Worm (Caenorhabditis elegans) whole organism, mixed stage, embryonic: Measurements from ENCODE around the gene memi-1.

Source experiments
- blmp-1 ChIP-seq: fragments of 150-350 bp; optimal IDR thresholded peaks from 2 replicates; lab custom pipeline; 2014; ENCODE audit warnings: missing biosample characterization, missing genetic modification characterization
- ceh-83 ChIP-seq: fragments of 200-800 bp; sonication (Bioruptor generic); optimal IDR thresholded peaks from 2 replicates; lab custom pipeline; 2018; ENCODE audit warnings: mild to moderate bottlenecking, missing genetic modification characterization, missing compliant biosample characterization
- ces-1 ChIP-seq: fragments of 150-350 bp; optimal IDR thresholded peaks from 2 replicates; lab custom pipeline; 2014; ENCODE audit warnings: missing biosample characterization, missing genetic modification reagents, missing genetic modification characterization
- cnd-1 ChIP-seq: fragments of 200-800 bp; sonication (Bioruptor generic); optimal IDR thresholded peaks from 2 replicates; lab custom pipeline; 2018; ENCODE audit warnings: mild to moderate bottlenecking, missing genetic modification characterization, missing compliant biosample characterization
- elt-1 ChIP-seq: sonication (generic microtip); optimal IDR thresholded peaks from 2 replicates; lab custom pipeline; 2017; ENCODE audit warnings: missing genetic modification characterization, mild to moderate bottlenecking, missing compliant biosample characterization, antibody characterized with exemption, moderate library complexity, borderline replicate concordance; ENCODE audit not compliant: insufficient read depth
- lin-13 ChIP-seq: fragments of 150-350 bp; optimal IDR thresholded peaks from 2 replicates; lab custom pipeline; 2014; ENCODE audit warnings: missing biosample characterization, missing genetic modification characterization
- lin-32 ChIP-seq: fragments of 200-800 bp; sonication (Bioruptor generic); optimal IDR thresholded peaks from 2 replicates; lab custom pipeline; 2018; ENCODE audit warnings: mild to moderate bottlenecking, missing genetic modification characterization, missing compliant biosample characterization
- lsy-2 ChIP-seq: fragments of 150-350 bp; optimal IDR thresholded peaks from 2 replicates; lab custom pipeline; 2014; ENCODE audit warnings: missing biosample characterization, missing genetic modification characterization
- nhr-2 ChIP-seq: fragments of 150-350 bp; optimal IDR thresholded peaks from 2 replicates; lab custom pipeline; 2014; ENCODE audit warnings: missing biosample characterization, missing genetic modification characterization
- nhr-28 ChIP-seq: fragments of 150-350 bp; optimal IDR thresholded peaks from 2 replicates; lab custom pipeline; 2014; ENCODE audit warnings: missing biosample characterization, missing genetic modification characterization
- nhr-76 ChIP-seq: sonication (generic microtip); optimal IDR thresholded peaks from 2 replicates; lab custom pipeline; 2017; ENCODE audit warnings: missing biosample characterization, missing genetic modification characterization
- pha-4 ChIP-seq: fragments of 150-350 bp; optimal IDR thresholded peaks from 2 replicates; lab custom pipeline; 2018; ENCODE audit warnings: missing biosample characterization, missing genetic modification reagents, missing genetic modification characterization
- snpc-4 ChIP-seq: fragments of 150-350 bp; optimal IDR thresholded peaks from 2 replicates; lab custom pipeline; 2014; ENCODE audit warnings: missing biosample characterization, missing genetic modification characterization
- unc-39 ChIP-seq: fragments of 150-350 bp; optimal IDR thresholded peaks from 2 replicates; lab custom pipeline; 2014; ENCODE audit warnings: missing biosample characterization, missing genetic modification characterization

DNA sequence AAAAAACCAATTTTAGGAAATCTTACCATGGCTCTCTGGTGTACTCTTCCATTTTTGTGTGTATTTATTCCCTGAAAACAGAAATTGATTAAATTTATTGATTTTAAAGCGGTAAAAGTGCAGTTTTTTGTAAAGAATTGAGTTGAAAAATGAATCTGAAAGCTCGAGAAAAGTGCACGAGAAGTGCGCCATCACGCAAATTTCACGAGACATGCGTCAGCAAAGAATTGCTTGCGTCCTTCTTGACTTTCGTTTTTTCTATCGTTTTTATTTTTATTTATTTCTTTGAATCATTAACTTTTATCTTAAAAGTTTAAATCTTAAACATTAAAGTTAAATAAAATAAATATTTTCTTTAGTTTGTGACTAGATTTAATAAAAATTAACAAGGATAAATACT is 14.8 kb downstream of the memi-1 start, which contains the start of gene timm-17B.1:
- no peak for TF ChIP-seq nhr-2 (tag; lab: Kevin White, UChicago)
- no peak for TF ChIP-seq ceh-83 (GFP tag; lab: Kevin White, UChicago)
- TF ChIP-seq nhr-76 (tag; lab: Kevin White, UChicago), result no peak
- peak; percentile 1 for TF ChIP-seq pha-4 (tag; lab: Kevin White, UChicago)
- peak; percentile 68 for TF ChIP-seq lin-13 (tag; lab: Kevin White, UChicago)
- no peak for TF ChIP-seq nhr-28
- TF ChIP-seq elt-1 (tag; lab: Kevin White, UChicago), result no peak
- TF ChIP-seq lsy-2 (tag; lab: Kevin White, UChicago), result peak; percentile 83
- TF ChIP-seq unc-39 (tag; lab: Kevin White, UChicago), result no peak
- TF ChIP-seq ces-1, result peak; percentile 49
- no peak for TF ChIP-seq lin-32 (GFP tag; lab: Kevin White, UChicago)
- no peak for TF ChIP-seq snpc-4 (tag; lab: Kevin White, UChicago)
- TF ChIP-seq blmp-1 (tag; lab: Kevin White, UChicago), result no peak
- no peak for TF ChIP-seq cnd-1 (tag; lab: Kevin White, UChicago)
